Worm (Caenorhabditis elegans): ENCODE results near the gene R193.1.

ce11 chrX:1107758-1108157, 47.0 kb upstream of the R193.1 start, which contains the start of gene C05D9.4:
- TF ChIP-seq ztf-1 (GFP tag; conservative IDR thresholded peaks at IDR 0.05), result no peak
- TF ChIP-seq unc-62 (GFP tag; optimal IDR thresholded peaks at IDR 0.05), result no peak
- TF ChIP-seq snpc-4 (tag; optimal IDR thresholded peaks at IDR 0.05), result no peak
